Worm (Caenorhabditis elegans) whole organism, late embryonic: ENCODE measurements around the gene K09E9.4.

Experiments used
- K02D7.2 ChIP-seq: sonication (generic microtip); optimal IDR thresholded peaks from 2 replicates; lab custom pipeline; 2017; ENCODE audit warnings: mild to moderate bottlenecking, missing genetic modification characterization, missing compliant biosample characterization
- K09A11.1 ChIP-seq: sonication (generic microtip); optimal IDR thresholded peaks from 2 replicates; lab custom pipeline; 2017; ENCODE audit warnings: antibody characterized with exemption, mild to moderate bottlenecking, missing genetic modification characterization, missing compliant biosample characterization; ENCODE audit not compliant: insufficient read depth
- T23F11.4 ChIP-seq: fragments of 200-800 bp; sonication (Bioruptor generic); optimal IDR thresholded peaks from 2 replicates; lab custom pipeline; 2018; ENCODE audit warnings: mild to moderate bottlenecking, missing genetic modification characterization, missing compliant biosample characterization
- Y22D7AL.16 ChIP-seq: sonication (generic microtip); optimal IDR thresholded peaks from 2 replicates; lab custom pipeline; 2016; ENCODE audit warnings: missing genetic modification characterization, missing compliant biosample characterization
- ahr-1 ChIP-seq: sonication (generic microtip); optimal IDR thresholded peaks from 2 replicates; lab custom pipeline; 2016; ENCODE audit warnings: missing genetic modification characterization, missing compliant biosample characterization
- ama-1 ChIP-seq: fragments of 150-350 bp; optimal IDR thresholded peaks from 2 replicates; lab custom pipeline; 2014
- ceh-14 ChIP-seq: sonication (generic microtip); optimal IDR thresholded peaks from 2 replicates; lab custom pipeline; 2016; ENCODE audit warnings: missing genotype, missing genetic modification characterization, missing compliant biosample characterization
- ceh-18 ChIP-seq: sonication (generic microtip); optimal IDR thresholded peaks from 2 replicates; lab custom pipeline; 2016; ENCODE audit warnings: missing genetic modification characterization, missing compliant biosample characterization
- ceh-19 ChIP-seq: fragments of 200-800 bp; sonication (Bioruptor generic); optimal IDR thresholded peaks from 2 replicates; lab custom pipeline; 2018; ENCODE audit warnings: mild to moderate bottlenecking, missing genetic modification characterization, missing compliant biosample characterization
- ceh-2 ChIP-seq: sonication (generic microtip); optimal IDR thresholded peaks from 2 replicates; lab custom pipeline; 2016; ENCODE audit warnings: missing genotype, missing genetic modification characterization, missing compliant biosample characterization
- ceh-22 ChIP-seq: sonication (generic microtip); optimal IDR thresholded peaks from 2 replicates; lab custom pipeline; 2017; ENCODE audit warnings: missing biosample characterization, missing genetic modification characterization
- ceh-24 ChIP-seq: sonication (generic microtip); optimal IDR thresholded peaks from 2 replicates; lab custom pipeline; 2016; ENCODE audit warnings: mild to moderate bottlenecking, missing genetic modification characterization, missing compliant biosample characterization
- ceh-30 ChIP-seq: fragments of 150-350 bp; optimal IDR thresholded peaks from 2 replicates; lab custom pipeline; 2014; ENCODE audit warnings: missing biosample characterization, missing genetic modification characterization
- ceh-34 ChIP-seq: sonication (generic microtip); optimal IDR thresholded peaks from 2 replicates; lab custom pipeline; 2016; ENCODE audit warnings: mild to moderate bottlenecking, missing genetic modification characterization, missing compliant biosample characterization
- ceh-45 ChIP-seq: fragments of 200-800 bp; sonication (Bioruptor generic); IDR thresholded peaks from 2 replicates; pipeline ENCODE4 v1.3.6; 2022; ENCODE audit warnings: missing genetic modification reagents, missing genetic modification characterization, missing compliant biosample characterization
- ceh-48 ChIP-seq: sonication (generic microtip); optimal IDR thresholded peaks from 2 replicates; lab custom pipeline; 2016; ENCODE audit warnings: missing genetic modification characterization, inconsistent platforms, missing compliant biosample characterization
- ceh-6 ChIP-seq: fragments of 200-800 bp; sonication (Bioruptor generic); optimal IDR thresholded peaks from 2 replicates; lab custom pipeline; 2018; ENCODE audit warnings: mild to moderate bottlenecking, missing genetic modification characterization, missing compliant biosample characterization
- dve-1 ChIP-seq: sonication (generic microtip); optimal IDR thresholded peaks from 2 replicates; lab custom pipeline; 2017; ENCODE audit warnings: antibody characterized with exemption, mild to moderate bottlenecking, missing genetic modification characterization, missing compliant biosample characterization
- elt-2 ChIP-seq: sonication (generic microtip); optimal IDR thresholded peaks from 2 replicates; lab custom pipeline; 2016; ENCODE audit warnings: missing genetic modification reagents, missing genetic modification characterization, missing compliant biosample characterization
- elt-4 ChIP-seq: sonication (generic microtip); optimal IDR thresholded peaks from 2 replicates; lab custom pipeline; 2016; ENCODE audit warnings: missing genetic modification characterization, missing compliant biosample characterization
- ets-4 ChIP-seq: sonication (generic microtip); optimal IDR thresholded peaks from 2 replicates; lab custom pipeline; 2016; ENCODE audit warnings: missing genetic modification characterization, missing compliant biosample characterization
- eyg-1 ChIP-seq: sonication (generic microtip); optimal IDR thresholded peaks from 2 replicates; lab custom pipeline; 2016; ENCODE audit warnings: missing genotype, missing genetic modification characterization, missing compliant biosample characterization
- fkh-10 ChIP-seq: fragments of 150-350 bp; optimal IDR thresholded peaks from 2 replicates; lab custom pipeline; 2014; ENCODE audit warnings: missing biosample characterization, missing genetic modification reagents, missing genetic modification characterization
- fkh-6 ChIP-seq: sonication (generic microtip); optimal IDR thresholded peaks from 2 replicates; lab custom pipeline; 2016; ENCODE audit warnings: missing genetic modification characterization, missing compliant biosample characterization
- hlh-13 ChIP-seq: fragments of 200-800 bp; sonication (Bioruptor generic); optimal IDR thresholded peaks from 2 replicates; lab custom pipeline; 2018; ENCODE audit warnings: mild to moderate bottlenecking, missing genetic modification characterization, missing compliant biosample characterization
- hlh-6 ChIP-seq: sonication (generic microtip); optimal IDR thresholded peaks from 2 replicates; lab custom pipeline; 2016; ENCODE audit warnings: missing genotype, missing genetic modification characterization, missing compliant biosample characterization
- hlh-8 ChIP-seq: sonication (generic microtip); optimal IDR thresholded peaks from 2 replicates; lab custom pipeline; 2016; ENCODE audit warnings: missing genotype, missing genetic modification characterization, missing compliant biosample characterization
- lim-6 ChIP-seq: sonication (generic microtip); optimal IDR thresholded peaks from 2 replicates; lab custom pipeline; 2016; ENCODE audit warnings: missing genetic modification characterization, missing compliant biosample characterization
- lin-11 ChIP-seq: fragments of 200-800 bp; sonication (Bioruptor generic); optimal IDR thresholded peaks from 2 replicates; lab custom pipeline; 2018; ENCODE audit warnings: mild to moderate bottlenecking, missing genetic modification characterization, missing compliant biosample characterization
- nhr-11 ChIP-seq: fragments of 150-350 bp; optimal IDR thresholded peaks from 2 replicates; lab custom pipeline; 2014; ENCODE audit warnings: missing biosample characterization, missing genetic modification characterization
- nhr-232 ChIP-seq: sonication (generic microtip); optimal IDR thresholded peaks from 2 replicates; lab custom pipeline; 2016; ENCODE audit warnings: missing genetic modification characterization, missing compliant biosample characterization
- odd-2 ChIP-seq: sonication (generic microtip); optimal IDR thresholded peaks from 2 replicates; lab custom pipeline; 2017; ENCODE audit warnings: antibody characterized with exemption, mild to moderate bottlenecking, missing genetic modification characterization, missing compliant biosample characterization
- pax-1 ChIP-seq: fragments of 150-350 bp; optimal IDR thresholded peaks from 2 replicates; lab custom pipeline; 2014; ENCODE audit warnings: missing biosample characterization, missing genetic modification characterization
- pha-2 ChIP-seq: sonication (generic microtip); optimal IDR thresholded peaks from 2 replicates; lab custom pipeline; 2017; ENCODE audit warnings: mild to moderate bottlenecking, missing genetic modification characterization, missing compliant biosample characterization
- pha-4 ChIP-seq: fragments of 150-350 bp; optimal IDR thresholded peaks from 2 replicates; lab custom pipeline; 2018; ENCODE audit warnings: missing biosample characterization, missing genetic modification reagents, missing genetic modification characterization
- pqm-1 ChIP-seq: sonication (generic microtip); optimal IDR thresholded peaks from 2 replicates; lab custom pipeline; 2016; ENCODE audit warnings: missing genetic modification characterization, missing compliant biosample characterization
- pros-1 ChIP-seq: fragments of 150-350 bp; optimal IDR thresholded peaks from 2 replicates; lab custom pipeline; 2014; ENCODE audit warnings: missing biosample characterization, missing genetic modification reagents, missing genetic modification characterization
- syd-9 ChIP-seq: sonication (generic microtip); optimal IDR thresholded peaks from 2 replicates; lab custom pipeline; 2016; ENCODE audit warnings: mild to moderate bottlenecking, missing genetic modification characterization, moderate library complexity, missing compliant biosample characterization
- unc-42 ChIP-seq: sonication (generic microtip); optimal IDR thresholded peaks from 2 replicates; lab custom pipeline; 2016; ENCODE audit warnings: missing genotype, missing genetic modification characterization, missing compliant biosample characterization
- ztf-16 ChIP-seq: sonication (generic microtip); optimal IDR thresholded peaks from 2 replicates; lab custom pipeline; 2017; ENCODE audit warnings: missing genetic modification characterization, missing compliant biosample characterization

K09E9.4 gene

DNA sequence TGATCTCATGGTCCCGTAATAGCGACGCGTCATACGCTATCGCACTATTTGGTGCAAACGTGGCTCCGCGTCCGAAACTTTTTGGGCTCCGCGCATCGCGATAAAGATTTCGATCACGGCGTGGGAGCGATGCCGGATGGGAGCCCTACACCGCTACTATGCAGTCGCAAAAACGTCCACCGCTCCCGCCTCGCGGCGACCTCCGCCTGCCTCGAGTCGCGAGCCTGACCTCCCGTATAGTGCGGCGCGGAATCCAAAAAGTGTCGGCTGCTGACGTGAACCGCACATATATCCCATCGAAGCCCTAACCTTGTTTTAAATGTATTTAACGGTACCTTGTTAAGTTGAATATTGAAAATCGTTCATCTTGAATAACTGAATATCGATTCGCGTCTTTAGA, 20.2 kb upstream of the K09E9.4 start:
- TF ChIP-seq unc-42 (tag; lab: Kevin White, UChicago) (no peak), pha-2 (no peak), ceh-34 (no peak), dve-1 (tag; lab: Kevin White, UChicago) (no peak), ceh-22 (tag; lab: Kevin White, UChicago) (no peak), ahr-1 (tag; lab: Kevin White, UChicago) (no peak)
- TF ChIP-seq, all 69 proteins: peak for 0

DNA sequence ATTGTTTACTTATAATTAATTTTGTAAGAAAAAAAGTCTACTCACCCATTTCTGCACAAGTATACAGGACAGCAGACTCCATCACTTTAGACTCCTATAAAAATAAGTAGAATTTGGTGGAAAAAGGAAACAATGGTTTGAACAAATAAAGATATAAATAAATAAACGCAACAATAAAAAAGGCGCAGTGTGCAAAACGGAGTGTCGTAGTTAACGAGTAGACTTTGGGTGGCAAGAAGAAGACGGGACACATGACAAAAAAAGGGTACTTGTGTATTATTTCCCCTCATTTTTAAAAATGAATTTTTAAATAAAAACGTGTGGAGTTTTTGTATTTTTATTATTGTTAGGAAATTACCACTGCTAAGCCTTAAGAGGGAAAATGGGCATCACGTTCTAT, 17.0 kb upstream of the K09E9.4 start, which contains the start of gene F59D12.5:
Gene F59D12.5, minus strand, starts transcription at position 94 of the 400 bp plus-strand sequence.
- TF ChIP-seq unc-42 (tag; lab: Kevin White, UChicago) (peak; percentile 6), ceh-22 (tag; lab: Kevin White, UChicago) (no peak), hlh-13 (GFP tag; lab: Kevin White, UChicago) (no peak), Y22D7AL.16 (tag; lab: Kevin White, UChicago) (no peak), pax-1 (tag; lab: Kevin White, UChicago) (no peak)

DNA sequence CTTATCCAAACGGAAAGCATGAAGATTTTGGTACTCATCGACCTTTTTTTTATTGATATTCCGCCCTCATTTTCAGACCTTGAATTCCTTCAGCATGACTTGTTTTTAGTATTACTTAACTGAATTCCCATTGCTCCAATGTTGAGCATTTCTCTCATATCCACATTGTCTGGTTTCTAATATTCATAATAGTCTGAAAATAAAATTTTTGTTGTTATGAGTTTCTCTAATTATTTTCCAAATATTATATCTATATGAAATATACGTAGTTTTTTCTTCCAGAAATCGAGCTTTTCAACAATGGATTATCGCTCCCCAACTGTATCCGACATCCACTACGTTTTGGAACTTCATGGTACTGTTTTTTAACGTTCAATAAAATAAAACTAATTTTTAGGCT, 12.4 kb upstream of the K09E9.4 start, which contains the start of gene H08J19.1:
Gene H08J19.1, plus strand, starts transcription at position 301 of the 400 bp plus-strand sequence.
- TF ChIP-seq ceh-6 (GFP tag; lab: Kevin White, UChicago) = no peak
- TF ChIP-seq ceh-2 = no peak
- no peak for TF ChIP-seq eyg-1 (tag; lab: Kevin White, UChicago)
- no peak for TF ChIP-seq pha-4 (tag; lab: Kevin White, UChicago)
- TF ChIP-seq ama-1 (lab: Kevin White, UChicago) = no peak
- no peak for TF ChIP-seq lim-6 (tag; lab: Kevin White, UChicago)
- TF ChIP-seq K02D7.2 (tag; lab: Kevin White, UChicago) = no peak
- no peak for TF ChIP-seq lin-11 (tag; lab: Kevin White, UChicago)
- TF ChIP-seq odd-2 (tag; lab: Kevin White, UChicago) = no peak
- no peak for TF ChIP-seq nhr-232 (tag; lab: Kevin White, UChicago)
- no peak for TF ChIP-seq ceh-19 (GFP tag; lab: Kevin White, UChicago)
- TF ChIP-seq pros-1 (tag; lab: Kevin White, UChicago) = no peak
- TF ChIP-seq ztf-16 (tag; lab: Kevin White, UChicago) = no peak
- no peak for TF ChIP-seq pqm-1

DNA sequence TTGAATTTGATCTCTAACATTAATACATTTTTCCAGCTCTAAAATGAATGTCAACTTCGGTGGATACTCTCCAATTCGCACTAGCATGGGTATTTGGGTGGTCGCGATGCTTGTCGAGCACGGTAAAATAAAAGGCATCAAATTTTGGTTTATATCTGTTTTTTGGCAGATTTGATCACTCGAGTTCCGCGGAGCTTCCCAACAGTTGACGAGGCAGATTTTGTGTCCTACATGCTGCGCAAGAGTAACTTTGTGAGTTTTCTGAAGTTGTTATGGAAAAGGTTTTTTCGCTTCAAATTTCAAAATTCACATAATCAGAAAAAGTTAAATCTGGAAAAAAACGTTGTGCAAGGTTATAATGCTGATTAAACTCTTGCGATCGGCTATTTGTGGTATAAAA, 11.1 kb upstream of the K09E9.4 start:
- TF ChIP-seq pha-4 (tag; lab: Kevin White, UChicago) (no peak), ceh-18 (tag; lab: Kevin White, UChicago) (no peak), ets-4 (tag; lab: Kevin White, UChicago) (no peak), ceh-24 (no peak), nhr-11 (tag; lab: Kevin White, UChicago) (no peak), fkh-6 (no peak), elt-4 (tag; lab: Kevin White, UChicago) (no peak)
- TF ChIP-seq, all 69 proteins: peak for 0

DNA sequence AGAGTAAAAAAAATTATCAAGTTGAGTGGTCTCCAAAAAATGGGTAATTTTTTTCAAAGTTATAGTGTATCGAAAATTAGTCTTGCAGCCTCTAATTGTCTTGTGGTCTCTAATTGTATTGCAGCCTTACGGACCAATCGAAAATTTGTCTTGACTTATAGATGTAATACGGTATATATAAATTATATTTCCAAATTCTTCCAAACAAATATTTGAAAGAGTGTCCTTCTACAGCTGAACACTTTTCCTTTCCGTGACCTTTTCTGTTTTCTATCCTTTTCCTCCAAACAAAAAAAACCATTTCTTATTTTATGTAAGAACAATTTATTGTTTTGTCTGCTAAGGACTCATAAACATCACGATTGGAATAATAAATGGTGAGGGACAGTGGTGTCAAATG, 10.4 kb upstream of the K09E9.4 start, which contains the start of gene K09E9.7:
Gene K09E9.7, plus strand, starts transcription at position 301 of the 400 bp plus-strand sequence.
- TF ChIP-seq ama-1 (lab: Kevin White, UChicago) = no peak

DNA sequence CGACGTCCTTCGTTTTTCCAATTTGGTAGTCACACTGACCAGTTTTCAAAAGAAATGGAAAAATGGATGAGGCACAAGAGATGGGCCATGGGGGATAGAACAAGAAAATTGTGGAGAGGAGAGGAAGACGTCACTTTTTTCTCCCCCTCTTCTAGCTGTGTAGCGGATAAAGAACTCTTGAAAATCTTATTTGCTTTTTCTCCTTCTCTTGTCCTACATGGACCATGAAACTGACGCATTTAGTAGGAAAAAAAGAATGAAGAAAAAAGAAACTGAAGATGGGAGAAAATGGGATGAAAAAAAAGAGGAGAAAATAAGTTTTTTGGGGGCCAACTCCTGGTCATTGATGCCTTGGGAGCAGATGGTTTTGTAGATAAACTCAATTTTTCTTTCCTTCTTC, 3.7 kb upstream of the K09E9.4 start:
- TF ChIP-seq T23F11.4 (GFP tag; lab: Kevin White, UChicago) (no peak), unc-42 (tag; lab: Kevin White, UChicago) (peak; percentile 92)

DNA sequence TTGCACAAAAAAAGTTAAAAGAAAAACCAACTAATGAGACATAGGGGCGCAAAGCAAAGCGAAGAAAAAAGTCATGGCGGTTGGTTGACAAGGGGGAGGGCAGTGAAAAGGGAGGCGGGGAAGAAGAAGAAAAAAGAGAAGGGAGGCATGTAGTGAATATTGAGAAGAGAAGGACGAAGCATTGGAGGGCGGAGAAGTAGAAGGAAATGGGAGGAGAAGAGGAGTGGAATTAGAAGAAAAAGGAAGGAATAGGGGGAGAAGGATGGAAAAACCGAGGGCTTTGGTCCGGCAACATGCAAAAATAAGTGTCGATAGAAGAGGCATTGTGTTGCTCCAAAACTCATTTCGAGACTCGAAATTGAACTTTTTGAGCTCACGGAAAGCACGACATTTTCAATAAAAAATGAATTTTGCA, 557 bp upstream of the K09E9.4 start:
- TF ChIP-seq ceh-30 (tag; lab: Kevin White, UChicago) = no peak
- TF ChIP-seq fkh-10 (GFP tag; lab: Kevin White, UChicago) = peak; percentile 7
- no peak for TF ChIP-seq ceh-19 (GFP tag; lab: Kevin White, UChicago)
- peak; percentile 77 for TF ChIP-seq unc-42 (tag; lab: Kevin White, UChicago)
- TF ChIP-seq ceh-6 (GFP tag; lab: Kevin White, UChicago) = no peak
- 0 out of 2 replicates have a peak, but pooled peaks have one; percentile 18 for TF ChIP-seq ceh-45 (GFP tag; lab: Robert Waterston, UW)
- no peak for TF ChIP-seq hlh-8 (tag; lab: Kevin White, UChicago)
- no peak for TF ChIP-seq pros-1 (tag; lab: Kevin White, UChicago)
- peak; percentile 25 for TF ChIP-seq ceh-18 (tag; lab: Kevin White, UChicago)
- no peak for TF ChIP-seq pax-1 (tag; lab: Kevin White, UChicago)
- no peak for TF ChIP-seq ceh-48 (tag; lab: Kevin White, UChicago)
- TF ChIP-seq K09A11.1 = no peak
- no peak for TF ChIP-seq elt-4 (tag; lab: Kevin White, UChicago)
- peak; percentile 2 for TF ChIP-seq syd-9
- no peak for TF ChIP-seq hlh-6
- peak; percentile 39 for TF ChIP-seq ceh-14
- no peak for TF ChIP-seq elt-2
- TF ChIP-seq fkh-6 = no peak
